Worm (Caenorhabditis elegans): ENCODE results near the gene far-4.

ce11 chrV:13026631-13027299 is 27.3 kb upstream of the far-4 start:
- TF ChIP-seq ama-1 (optimal IDR thresholded peaks at IDR 0.05) (no peak), B0310.2 (tag; optimal IDR thresholded peaks at IDR 0.05) (no peak), tbx-11 (GFP tag; IDR thresholded peaks at IDR 0.05) (no peak), aly-1 (tag; optimal IDR thresholded peaks at IDR 0.05) (no peak), ceh-13 (GFP tag; optimal IDR thresholded peaks at IDR 0.05) (no peak), tra-4 (tag; optimal IDR thresholded peaks at IDR 0.05) (no peak)

Measured in whole organism, early embryonic.